Worm (Caenorhabditis elegans) whole organism, midembryonic: ENCODE data around the gene R13H9.6.

ENCODE experiments used
- T22C8.4 ChIP-seq: fragments of 200-800 bp; sonication (Bioruptor generic); IDR thresholded peaks from 2 replicates; pipeline ENCODE4 v1.3.6; 2022; ENCODE audit warnings: missing genetic modification characterization, missing compliant biosample characterization
- cog-1 ChIP-seq: sonication (generic microtip); optimal IDR thresholded peaks from 2 replicates; lab custom pipeline; 2016; ENCODE audit warnings: missing genetic modification characterization, missing compliant biosample characterization
- flt-1 ChIP-seq: fragments of 200-800 bp; sonication (Bioruptor generic); IDR thresholded peaks from 2 replicates; pipeline ENCODE4 v1.3.6; 2022; ENCODE audit warnings: missing genetic modification characterization, missing compliant biosample characterization
- klf-2 ChIP-seq: fragments of 200-800 bp; sonication (Bioruptor generic); conservative IDR thresholded peaks from 2 replicates; pipeline ENCODE4 v1.3.6; 2022; ENCODE audit warnings: missing genetic modification reagents, missing genetic modification characterization, missing compliant biosample characterization
- med-1 ChIP-seq: sonication (generic microtip); optimal IDR thresholded peaks from 2 replicates; lab custom pipeline; 2017; ENCODE audit warnings: missing genetic modification characterization, mild to moderate bottlenecking, missing compliant biosample characterization, antibody characterized with exemption, missing genetic modification reagents; ENCODE audit not compliant: insufficient read depth
- ref-1 ChIP-seq: fragments of 200-800 bp; sonication (Bioruptor generic); conservative IDR thresholded peaks from 2 replicates; pipeline ENCODE4 v1.3.6; 2022; ENCODE audit warnings: missing genetic modification reagents, missing genetic modification characterization, missing compliant biosample characterization
- tab-1 ChIP-seq: fragments of 200-800 bp; sonication (Bioruptor generic); IDR thresholded peaks from 2 replicates; pipeline ENCODE4 v1.3.6; 2022; ENCODE audit warnings: missing genetic modification characterization, missing compliant biosample characterization
- ztf-23 ChIP-seq: fragments of 200-800 bp; sonication (Bioruptor generic); IDR thresholded peaks from 2 replicates; pipeline ENCODE4 v1.3.6; 2022; ENCODE audit warnings: missing genetic modification reagents, missing genetic modification characterization, missing compliant biosample characterization
- ztf-29 ChIP-seq: fragments of 200-800 bp; sonication (Bioruptor generic); IDR thresholded peaks from 2 replicates; pipeline ENCODE4 v1.3.6; 2022; ENCODE audit warnings: missing genetic modification reagents, missing genetic modification characterization, missing compliant biosample characterization

The R13H9.6 gene

ce11 chrIV:5090993-5091793 lies 22.8 kb upstream of the R13H9.6 start, which contains the start of the genes snpn-1 and C02B10.4:
Gene snpn-1, minus strand, starts transcription at chrIV:5091043.
Gene C02B10.4, plus strand, starts transcription at chrIV:5091586.
- no peak for TF ChIP-seq cog-1 (tag; lab: Kevin White, UChicago)
- TF ChIP-seq T22C8.4 (GFP tag; lab: Robert Waterston, UW): peak; percentile 60; the same call in 1 of the 2 replicates

ce11 chrIV:5088814-5089322 lies 20.4 kb upstream of the R13H9.6 start, which contains the start of gene ivd-1:
Gene ivd-1, minus strand, starts transcription at chrIV:5088864.
- TF ChIP-seq ref-1: no peak
- no peak for TF ChIP-seq ztf-29 (GFP tag; lab: Robert Waterston, UW)
- TF ChIP-seq med-1 (GFP tag; lab: Kevin White, UChicago): no peak
- TF ChIP-seq flt-1 (GFP tag; lab: Robert Waterston, UW): no peak
- TF ChIP-seq klf-2 (GFP tag; lab: Robert Waterston, UW): no peak
- no peak for TF ChIP-seq cog-1 (tag; lab: Kevin White, UChicago)
- TF ChIP-seq ztf-23 (GFP tag; lab: Robert Waterston, UW): no peak
- TF ChIP-seq tab-1 (GFP tag; lab: Robert Waterston, UW): no peak
- no peak for TF ChIP-seq T22C8.4 (GFP tag; lab: Robert Waterston, UW)

- 0 out of 2 replicates have a peak, but pooled peaks have one; percentile 4 for TF ChIP-seq flt-1 (GFP tag; lab: Robert Waterston, UW)
- no peak for TF ChIP-seq klf-2 (GFP tag; lab: Robert Waterston, UW)
These were observed 18.5 kb upstream of the R13H9.6 start for ce11 chrIV:5086961-5087326.

- no peak for TF ChIP-seq ztf-29 (GFP tag; lab: Robert Waterston, UW)
- no peak for TF ChIP-seq ztf-23 (GFP tag; lab: Robert Waterston, UW)
- TF ChIP-seq klf-2 (GFP tag; lab: Robert Waterston, UW): no peak
- TF ChIP-seq ref-1: no peak
- TF ChIP-seq T22C8.4 (GFP tag; lab: Robert Waterston, UW): no peak
- no peak for TF ChIP-seq med-1 (GFP tag; lab: Kevin White, UChicago)
- TF ChIP-seq flt-1 (GFP tag; lab: Robert Waterston, UW): no peak
- TF ChIP-seq cog-1 (tag; lab: Kevin White, UChicago): no peak
- TF ChIP-seq tab-1 (GFP tag; lab: Robert Waterston, UW): no peak
These were observed 18.0 kb upstream of the R13H9.6 start for ce11 chrIV:5086243-5086960.

- TF ChIP-seq flt-1 (GFP tag; lab: Robert Waterston, UW) (peak; percentile 15; the same call in 1 of the 2 replicates), tab-1 (GFP tag; lab: Robert Waterston, UW) (no peak), T22C8.4 (GFP tag; lab: Robert Waterston, UW) (no peak), cog-1 (tag; lab: Kevin White, UChicago) (no peak)
These were observed 17.3 kb upstream of the R13H9.6 start for ce11 chrIV:5085782-5086181.

- TF ChIP-seq cog-1 (tag; lab: Kevin White, UChicago) (no peak), med-1 (GFP tag; lab: Kevin White, UChicago) (no peak), ztf-29 (GFP tag; lab: Robert Waterston, UW) (no peak), tab-1 (GFP tag; lab: Robert Waterston, UW) (no peak), klf-2 (GFP tag; lab: Robert Waterston, UW) (no peak), ztf-23 (GFP tag; lab: Robert Waterston, UW) (no peak), T22C8.4 (GFP tag; lab: Robert Waterston, UW) (no peak), flt-1 (GFP tag; lab: Robert Waterston, UW) (no peak), ref-1 (no peak)
These were observed 15.4 kb upstream of the R13H9.6 start for ce11 chrIV:5083832-5084231.

ce11 chrIV:5082900-5083530 lies 14.6 kb upstream of the R13H9.6 start, which contains the start of gene pygo-1:
Gene pygo-1, plus strand, starts transcription at chrIV:5083303.
- no peak for TF ChIP-seq klf-2 (GFP tag; lab: Robert Waterston, UW)
- TF ChIP-seq flt-1 (GFP tag; lab: Robert Waterston, UW): no peak
- TF ChIP-seq ztf-23 (GFP tag; lab: Robert Waterston, UW): no peak
- no peak for TF ChIP-seq ref-1
- TF ChIP-seq tab-1 (GFP tag; lab: Robert Waterston, UW): no peak
- TF ChIP-seq cog-1 (tag; lab: Kevin White, UChicago): no peak
- TF ChIP-seq T22C8.4 (GFP tag; lab: Robert Waterston, UW): no peak
- no peak for TF ChIP-seq ztf-29 (GFP tag; lab: Robert Waterston, UW)
- no peak for TF ChIP-seq med-1 (GFP tag; lab: Kevin White, UChicago)

- no peak for TF ChIP-seq ref-1
- TF ChIP-seq ztf-23 (GFP tag; lab: Robert Waterston, UW): no peak
- TF ChIP-seq ztf-29 (GFP tag; lab: Robert Waterston, UW): no peak
- no peak for TF ChIP-seq T22C8.4 (GFP tag; lab: Robert Waterston, UW)
- TF ChIP-seq tab-1 (GFP tag; lab: Robert Waterston, UW): no peak
- no peak for TF ChIP-seq cog-1 (tag; lab: Kevin White, UChicago)
- TF ChIP-seq flt-1 (GFP tag; lab: Robert Waterston, UW): no peak
- no peak for TF ChIP-seq klf-2 (GFP tag; lab: Robert Waterston, UW)
- no peak for TF ChIP-seq med-1 (GFP tag; lab: Kevin White, UChicago)
These were observed 12.7 kb upstream of the R13H9.6 start for ce11 chrIV:5081122-5081521.
